Fruit fly (Drosophila melanogaster) whole organism, embryonic: ENCODE measurements around the gene CG31650.
A peak's percentile ranks its signal among the peaks of the same experiment; 100 is the strongest.

ENCODE experiments used
- Bteb2 ChIP-seq: fragments of 200-800 bp; sonication (Bioruptor generic); optimal IDR thresholded peaks from 2 replicates; lab custom pipeline; 2016; ENCODE audit warnings: missing biosample characterization, missing genetic modification characterization
- CG1024 ChIP-seq: fragments of 200-800 bp; sonication (Bioruptor generic); IDR thresholded peaks from 2 replicates; pipeline ENCODE4 v1.3.6; 2022; ENCODE audit warnings: missing biosample characterization, missing genetic modification characterization
- CG10431 ChIP-seq: fragments of 200-800 bp; sonication (Bioruptor generic); optimal IDR thresholded peaks from 3 replicates; lab custom pipeline; 2018; ENCODE audit warnings: missing biosample characterization, mild to moderate bottlenecking, missing genetic modification characterization
- CG10565 ChIP-seq: fragments of 200-800 bp; sonication (Bioruptor generic); optimal IDR thresholded peaks from 3 replicates; lab custom pipeline; 2016; ENCODE audit warnings: missing biosample characterization, mild to moderate bottlenecking, missing genetic modification characterization
- CG10959 ChIP-seq: fragments of 200-800 bp; sonication (Bioruptor generic); IDR thresholded peaks from 2 replicates; pipeline ENCODE4 v1.3.6; 2022; ENCODE audit warnings: missing biosample characterization, missing genetic modification characterization
- CG11247 ChIP-seq: fragments of 200-800 bp; sonication (Bioruptor generic); IDR thresholded peaks from 2 replicates; pipeline ENCODE4 v1.3.6; 2022; ENCODE audit warnings: missing biosample characterization, missing genetic modification characterization
- CG11398 ChIP-seq: fragments of 200-800 bp; sonication (Bioruptor generic); optimal IDR thresholded peaks from 2 replicates; lab custom pipeline; 2016; ENCODE audit warnings: missing biosample characterization, missing genetic modification characterization
- CG11560 ChIP-seq: fragments of 200-800 bp; sonication (Bioruptor generic); IDR thresholded peaks from 3 replicates; pipeline ENCODE4 v1.3.6; 2022; ENCODE audit warnings: missing biosample characterization, missing genetic modification characterization
- CG12219 ChIP-seq: fragments of 200-800 bp; sonication (Bioruptor generic); optimal IDR thresholded peaks from 3 replicates; lab custom pipeline; 2018; ENCODE audit warnings: missing biosample characterization, mild to moderate bottlenecking, missing genetic modification characterization
- CG13296 ChIP-seq: fragments of 200-800 bp; sonication (Bioruptor generic); optimal IDR thresholded peaks from 3 replicates; lab custom pipeline; 2018; ENCODE audit warnings: missing biosample characterization, mild to moderate bottlenecking, missing genetic modification characterization
- CG13624 ChIP-seq: fragments of 200-800 bp; sonication (Bioruptor generic); optimal IDR thresholded peaks from 2 replicates; lab custom pipeline; 2016; ENCODE audit warnings: missing biosample characterization, missing genetic modification characterization
- CG13894 ChIP-seq: fragments of 200-800 bp; sonication (Bioruptor generic); optimal IDR thresholded peaks from 3 replicates; lab custom pipeline; 2018; ENCODE audit warnings: missing biosample characterization, mild to moderate bottlenecking, missing genetic modification characterization, moderate library complexity
- CG1603 ChIP-seq: fragments of 200-800 bp; sonication (Bioruptor generic); optimal IDR thresholded peaks from 2 replicates; lab custom pipeline; 2019; ENCODE audit warnings: missing biosample characterization, mild to moderate bottlenecking, missing genetic modification characterization, moderate library complexity
- CG18764 ChIP-seq: fragments of 200-800 bp; sonication (Bioruptor generic); optimal IDR thresholded peaks from 3 replicates; lab custom pipeline; 2016; ENCODE audit warnings: missing biosample characterization, missing genetic modification characterization
- CG2712 ChIP-seq: fragments of 200-800 bp; optimal IDR thresholded peaks from 3 replicates; lab custom pipeline; 2019; ENCODE audit warnings: missing biosample characterization, mild to moderate bottlenecking, missing genetic modification characterization, moderate library complexity
- CG3281 ChIP-seq: fragments of 200-800 bp; sonication (Bioruptor generic); optimal IDR thresholded peaks from 3 replicates; lab custom pipeline; 2017; ENCODE audit warnings: missing biosample characterization, mild to moderate bottlenecking, missing genetic modification characterization
- CG4707 ChIP-seq: fragments of 200-800 bp; sonication (Bioruptor generic); optimal IDR thresholded peaks from 2 replicates; lab custom pipeline; 2018; ENCODE audit warnings: missing biosample characterization, mild to moderate bottlenecking, missing genetic modification characterization, moderate library complexity
- CG6254 ChIP-seq: fragments of 200-800 bp; sonication (Bioruptor generic); optimal IDR thresholded peaks from 3 replicates; lab custom pipeline; 2017; ENCODE audit warnings: mild to moderate bottlenecking, missing biosample characterization, missing genetic modification reagents, missing genetic modification characterization
- CG6689 ChIP-seq: fragments of 200-800 bp; sonication (Bioruptor generic); IDR thresholded peaks from 2 replicates; pipeline ENCODE4 v1.3.6; 2022; ENCODE audit warnings: missing biosample characterization, missing genetic modification characterization
- CG7357 ChIP-seq: fragments of 200-800 bp; sonication (Bioruptor generic); IDR thresholded peaks from 3 replicates; pipeline ENCODE4 v1.3.6; 2022; ENCODE audit warnings: missing biosample characterization, missing genetic modification characterization
- CG8944 ChIP-seq: fragments of 200-800 bp; sonication (Bioruptor generic); optimal IDR thresholded peaks from 3 replicates; lab custom pipeline; 2016; ENCODE audit warnings: missing biosample characterization, missing genetic modification characterization
- Chrac-16 ChIP-seq: fragments of 200-800 bp; sonication (Bioruptor generic); optimal IDR thresholded peaks from 3 replicates; lab custom pipeline; 2016; ENCODE audit warnings: missing biosample characterization, missing genetic modification characterization
- Dll ChIP-seq: fragments of 200-800 bp; sonication (Bioruptor generic); IDR thresholded peaks from 4 replicates; pipeline ENCODE4 v1.3.6; 2022; ENCODE audit warnings: missing biosample characterization, missing genetic modification characterization; ENCODE audit not compliant: partially characterized antibody
- E2f1 ChIP-seq: fragments of 200-800 bp; sonication (Bioruptor generic); IDR thresholded peaks from 2 replicates; pipeline ENCODE4 v1.3.6; 2022; ENCODE audit warnings: missing biosample characterization, missing genetic modification characterization
- E2f2 ChIP-seq: fragments of 200-800 bp; sonication (Bioruptor generic); IDR thresholded peaks from 2 replicates; pipeline ENCODE4 v1.3.6; 2022; ENCODE audit warnings: missing biosample characterization, missing genetic modification characterization
- Max ChIP-seq: fragments of 200-800 bp; sonication (Bioruptor generic); optimal IDR thresholded peaks from 2 replicates; lab custom pipeline; 2016; ENCODE audit warnings: missing biosample characterization, mild to moderate bottlenecking, missing genetic modification characterization
- Ravus ChIP-seq: fragments of 200-800 bp; sonication (Bioruptor generic); IDR thresholded peaks from 2 replicates; pipeline ENCODE4 v1.3.6; 2022; ENCODE audit warnings: missing biosample characterization, missing genetic modification characterization
- Sox102F ChIP-seq: fragments of 200-800 bp; sonication (Bioruptor generic); optimal IDR thresholded peaks from 2 replicates; lab custom pipeline; 2018; ENCODE audit warnings: missing biosample characterization, mild to moderate bottlenecking, missing genetic modification characterization, moderate library complexity
- Sry-β ChIP-seq: fragments of 200-800 bp; sonication (Bioruptor generic); optimal IDR thresholded peaks from 2 replicates; lab custom pipeline; 2018; ENCODE audit warnings: missing biosample characterization, mild to moderate bottlenecking, missing genetic modification characterization, moderate library complexity
- Xbp1 ChIP-seq: fragments of 200-800 bp; sonication (Bioruptor generic); optimal IDR thresholded peaks from 3 replicates; lab custom pipeline; 2016; ENCODE audit warnings: missing biosample characterization, mild to moderate bottlenecking, missing genetic modification characterization
- az2 ChIP-seq: fragments of 200-800 bp; sonication (Bioruptor generic); optimal IDR thresholded peaks from 3 replicates; lab custom pipeline; 2016; ENCODE audit warnings: missing biosample characterization, missing genetic modification characterization
- bab2 ChIP-seq: fragments of 200-800 bp; sonication (Bioruptor generic); optimal IDR thresholded peaks from 2 replicates; lab custom pipeline; 2016; ENCODE audit warnings: missing biosample characterization, missing genetic modification characterization
- eve ChIP-seq, 2 experiments: fragments of >200 bp; optimal IDR thresholded peaks; 2 replicates each; lab custom pipeline; 2017; ENCODE audit warnings: missing biosample characterization in 2 of 2, missing genetic modification characterization in 2 of 2
- fd102C ChIP-seq: fragments of 200-800 bp; sonication (Bioruptor generic); optimal IDR thresholded peaks from 2 replicates; lab custom pipeline; 2018; ENCODE audit warnings: missing biosample characterization, mild to moderate bottlenecking, missing genetic modification characterization, moderate library complexity
- fru ChIP-seq: fragments of >200 bp; optimal IDR thresholded peaks from 2 replicates; lab custom pipeline; 2017
- gce ChIP-seq: fragments of 200-800 bp; sonication (Bioruptor generic); IDR thresholded peaks from 3 replicates; pipeline ENCODE4 v1.3.6; 2022; ENCODE audit warnings: missing biosample characterization, missing genetic modification characterization
- gsb ChIP-seq: fragments of 200-800 bp; sonication (Bioruptor generic); IDR thresholded peaks from 2 replicates; pipeline ENCODE4 v1.3.6; 2022; ENCODE audit warnings: missing biosample characterization, missing genetic modification characterization
- lola ChIP-seq, 3 experiments: fragments of >200 bp in 2 of 3; fragments of 200-800 bp in 1 of 3; sonication (Bioruptor generic) in 1 of 3; optimal IDR thresholded peaks; 2 replicates each; lab custom pipeline; 2017 to 2019; ENCODE audit warnings: missing biosample characterization in 3 of 3, missing genetic modification characterization in 3 of 3, mild to moderate bottlenecking in 1 of 3, moderate library complexity in 1 of 3
- org-1 ChIP-seq: fragments of 200-800 bp; sonication (Bioruptor generic); optimal IDR thresholded peaks from 2 replicates; lab custom pipeline; 2017; ENCODE audit warnings: missing biosample characterization, missing genetic modification characterization
- pum ChIP-seq: fragments of 200-800 bp; sonication (Bioruptor generic); optimal IDR thresholded peaks from 2 replicates; lab custom pipeline; 2016; ENCODE audit warnings: missing biosample characterization, missing genetic modification characterization
- run ChIP-seq: fragments of 200-800 bp; sonication (Bioruptor generic); optimal IDR thresholded peaks from 3 replicates; lab custom pipeline; 2018; ENCODE audit warnings: missing biosample characterization, mild to moderate bottlenecking, missing genetic modification characterization
- seq ChIP-seq: fragments of 200-800 bp; sonication (Bioruptor generic); IDR thresholded peaks from 2 replicates; pipeline ENCODE4 v1.3.6; 2022; ENCODE audit warnings: missing biosample characterization, missing genetic modification characterization
- slbo ChIP-seq: fragments of 200-800 bp; sonication (Bioruptor generic); IDR thresholded peaks from 2 replicates; pipeline ENCODE4 v1.3.6; 2022; ENCODE audit warnings: missing biosample characterization, missing genetic modification characterization
- sob ChIP-seq: fragments of 200-800 bp; sonication (Bioruptor generic); IDR thresholded peaks from 2 replicates; pipeline ENCODE4 v1.3.6; 2022; ENCODE audit warnings: missing biosample characterization, missing genetic modification characterization
- stwl ChIP-seq: fragments of 200-800 bp; sonication (Bioruptor generic); optimal IDR thresholded peaks from 3 replicates; lab custom pipeline; 2018; ENCODE audit warnings: missing biosample characterization, mild to moderate bottlenecking, missing genetic modification characterization, moderate library complexity
- tap ChIP-seq: fragments of 200-800 bp; optimal IDR thresholded peaks from 3 replicates; lab custom pipeline; 2019; ENCODE audit warnings: missing biosample characterization, mild to moderate bottlenecking, missing genetic modification characterization, moderate library complexity
- tin ChIP-seq: fragments of 200-800 bp; sonication (Bioruptor generic); optimal IDR thresholded peaks from 3 replicates; lab custom pipeline; 2016; ENCODE audit warnings: missing biosample characterization, missing genetic modification characterization
- twi ChIP-seq: fragments of 200-800 bp; optimal IDR thresholded peaks from 2 replicates; lab custom pipeline; 2019; ENCODE audit warnings: missing biosample characterization, mild to moderate bottlenecking, missing genetic modification characterization, moderate library complexity
- usp ChIP-seq: fragments of >200 bp; optimal IDR thresholded peaks from 2 replicates; lab custom pipeline; 2017; ENCODE audit warnings: missing biosample characterization, missing genetic modification characterization
- yki ChIP-seq: fragments of >200 bp; optimal IDR thresholded peaks from 3 replicates; lab custom pipeline; 2018

CG31650 gene

DNA sequence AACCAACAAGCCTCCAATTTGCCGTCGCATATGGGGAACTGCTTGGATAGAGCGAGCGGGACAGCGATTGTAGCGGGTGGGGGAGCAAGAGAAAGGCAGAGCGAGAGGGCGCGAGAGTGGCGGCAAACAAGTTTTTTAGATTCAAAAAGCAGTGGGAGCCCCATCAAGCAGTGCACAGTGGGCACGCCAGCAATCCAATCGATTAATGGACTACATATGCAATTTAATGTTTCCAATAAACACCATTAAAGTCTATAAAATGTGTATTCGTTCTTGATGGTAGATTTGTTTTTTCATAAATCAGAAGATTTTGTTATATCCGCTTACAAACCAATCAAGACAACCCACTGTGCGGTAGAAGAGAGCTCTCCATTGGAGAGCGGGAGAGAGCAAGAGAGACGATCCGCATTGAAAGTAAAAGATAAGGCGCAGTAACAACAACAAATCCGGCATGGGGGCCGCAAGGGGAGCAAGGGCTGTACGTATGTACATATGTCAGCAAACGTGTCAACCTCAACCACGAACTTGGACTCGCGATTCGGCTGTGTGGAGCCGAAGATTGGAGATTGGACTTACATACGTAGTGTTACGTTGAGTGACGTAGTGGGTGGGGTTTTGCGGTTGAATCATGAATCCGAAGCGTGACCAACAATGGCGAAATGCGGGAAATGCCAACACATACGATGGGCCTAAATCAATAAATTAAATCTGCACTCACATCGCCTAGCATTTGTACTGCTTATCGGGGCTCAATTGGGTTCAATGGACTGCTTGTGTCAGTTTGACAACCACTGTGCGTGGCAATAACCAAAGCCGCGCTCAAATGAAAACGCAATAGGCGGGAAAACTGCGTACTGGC is 46.9 kb downstream of the CG31650 start (continued):
- peak; percentile 99 for TF ChIP-seq Sox102F (GFP tag; lab: Kevin White, UChicago)
- peak; percentile 99 for TF ChIP-seq sob (GFP tag; lab: Robert Waterston, UW)
- TF ChIP-seq CG10431 (GFP tag; lab: Kevin White, UChicago), result peak; percentile 97
- TF ChIP-seq slbo (GFP tag; lab: Robert Waterston, UW), result peak; percentile 99
- TF ChIP-seq run (tag; lab: Kevin White, UChicago), result peak; percentile 96
- TF ChIP-seq CG12219 (GFP tag; lab: Kevin White, UChicago), result peak; percentile 99
- TF ChIP-seq gsb, result peak; percentile 98
- TF ChIP-seq Sry-β (GFP tag; lab: Kevin White, UChicago), result peak; percentile 78
- peak; percentile 81 for TF ChIP-seq stwl
- peak; percentile 98 for TF ChIP-seq tap (tag; lab: Kevin White, UChicago)
- TF ChIP-seq CG6254, result peak; percentile 97
- TF ChIP-seq fru (lab: Kevin White, UChicago), result no peak
- peak; percentile 96 for TF ChIP-seq twi (tag; lab: Kevin White, UChicago)
- peak; percentile 97 for TF ChIP-seq CG10565
- TF ChIP-seq CG2712, result peak; percentile 99
- peak; percentile 99 for TF ChIP-seq tin (GFP tag; lab: Kevin White, UChicago)
- TF ChIP-seq usp (GFP tag; lab: Kevin White, UChicago), result no peak
- TF ChIP-seq CG13624 (GFP tag; lab: Kevin White, UChicago), result peak; percentile 99
- TF ChIP-seq fd102C (GFP tag; lab: Kevin White, UChicago), result peak; percentile 78
- peak; percentile 99 for TF ChIP-seq bab2 (GFP tag; lab: Kevin White, UChicago)
- TF ChIP-seq CG11398 (GFP tag; lab: Kevin White, UChicago), result peak; percentile 99
- peak; percentile 99 for TF ChIP-seq Xbp1
- peak; percentile 61 for TF ChIP-seq yki (lab: Kevin White, UChicago)
- TF ChIP-seq az2 (GFP tag; lab: Kevin White, UChicago), result peak; percentile 99
- peak; percentile 88 for TF ChIP-seq E2f2
- TF ChIP-seq seq (GFP tag; lab: Robert Waterston, UW), result peak; percentile 99
- peak; percentile 99 for TF ChIP-seq CG8944
- peak; percentile 40 to 97 for TF ChIP-seq eve (GFP tag; optimal IDR thresholded peaks at IDR 0.05; lab: Kevin White, UChicago)
- TF ChIP-seq CG13296, result peak; percentile 96
- TF ChIP-seq CG1603 (tag; lab: Kevin White, UChicago), result peak; percentile 99
- peak; percentile 100 for TF ChIP-seq CG4707 (GFP tag; lab: Kevin White, UChicago)
- TF ChIP-seq CG18764 (GFP tag; lab: Kevin White, UChicago), result peak; percentile 99
- TF ChIP-seq gce, result peak; percentile 99
- peak; percentile 99 for TF ChIP-seq CG3281
- TF ChIP-seq CG10959 (GFP tag; lab: Robert Waterston, UW), result peak; percentile 99
- peak; percentile 94 for TF ChIP-seq CG11560
- peak; percentile 98 for TF ChIP-seq org-1 (GFP tag; lab: Kevin White, UChicago)
- peak; percentile 99 for TF ChIP-seq CG6689 (GFP tag; lab: Robert Waterston, UW)
- TF ChIP-seq CG13894 (tag; lab: Kevin White, UChicago), result peak; percentile 97
- peak; percentile 99 for TF ChIP-seq Chrac-16 (GFP tag; lab: Kevin White, UChicago)
- TF ChIP-seq lola (GFP tag; optimal IDR thresholded peaks at IDR 0.05; lab: Kevin White, UChicago), result peak in 1 of 3 experiments; percentile 98
- peak; percentile 59; the same call in 1 of the 4 replicates for TF ChIP-seq Dll (GFP tag; lab: Robert Waterston, UW)
- TF ChIP-seq Bteb2 (GFP tag; lab: Kevin White, UChicago), result peak; percentile 98
- TF ChIP-seq CG1024 (GFP tag; lab: Robert Waterston, UW), result peak; percentile 97
- TF ChIP-seq CG11247 (GFP tag; lab: Robert Waterston, UW), result peak; percentile 99
- peak; percentile 99 for TF ChIP-seq pum (GFP tag; lab: Kevin White, UChicago)
- peak; percentile 99 for TF ChIP-seq Max (GFP tag; lab: Kevin White, UChicago)
- peak; percentile 98 for TF ChIP-seq Ravus
- peak; percentile 96 for TF ChIP-seq CG7357 (GFP tag; lab: Robert Waterston, UW)
- TF ChIP-seq E2f1 (GFP tag; lab: Robert Waterston, UW), result peak; percentile 99
